Fruit fly (Drosophila melanogaster) whole organism, pupa: ENCODE results near the gene CG31928.
A peak's percentile ranks its signal among the peaks of the same experiment; 100 is the strongest.

ENCODE experiments used
- CG32121 ChIP-seq: fragments of 200-800 bp; sonication (Bioruptor generic); IDR thresholded peaks from 2 replicates; pipeline ENCODE4 v1.3.6; 2022; ENCODE audit warnings: missing biosample characterization, missing genetic modification characterization
- CG4496 ChIP-seq: fragments of 200-800 bp; sonication (Bioruptor generic); IDR thresholded peaks from 3 replicates; pipeline ENCODE4 v1.3.6; 2022; ENCODE audit warnings: missing biosample characterization, missing genetic modification characterization
- EcR ChIP-seq: fragments of 200-800 bp; sonication (Bioruptor generic); optimal IDR thresholded peaks from 3 replicates; lab custom pipeline; 2019; ENCODE audit warnings: missing biosample characterization, missing genetic modification characterization, mild to moderate bottlenecking, moderate library complexity, missing genetic modification reagents
- Snoo ChIP-seq: fragments of 200-800 bp; sonication (Bioruptor generic); optimal IDR thresholded peaks from 3 replicates; lab custom pipeline; 2017; ENCODE audit warnings: missing biosample characterization, mild to moderate bottlenecking, missing genetic modification characterization, inconsistent platforms
- gl ChIP-seq: fragments of 200-800 bp; sonication (Bioruptor generic); optimal IDR thresholded peaks from 2 replicates; lab custom pipeline; 2018; ENCODE audit warnings: missing biosample characterization, mild to moderate bottlenecking, missing genetic modification characterization

dm6 chr2L:1470772-1471171 is 21.3 kb upstream of the CG31928 start:
- TF ChIP-seq Snoo (tag; lab: Kevin White, UChicago) (peak; percentile 70), EcR (GFP tag; lab: Kevin White, UChicago) (no peak), CG4496 (GFP tag; lab: Robert Waterston, UW) (peak; percentile 76), CG32121 (GFP tag; lab: Robert Waterston, UW) (no peak), gl (peak; percentile 64)
